Fruit fly (Drosophila melanogaster) whole organism, embryonic: Measurements from ENCODE around the gene CG10182.

Experiments
- CG11085 ChIP-seq: fragments of 200-800 bp; sonication (Bioruptor generic); IDR thresholded peaks from 2 replicates; pipeline ENCODE4 v1.3.6; 2022; ENCODE audit warnings: missing biosample characterization, missing genetic modification characterization
- CG13287 ChIP-seq: fragments of 200-800 bp; sonication (Bioruptor generic); IDR thresholded peaks from 2 replicates; pipeline ENCODE4 v1.3.6; 2022; ENCODE audit warnings: missing biosample characterization, missing genetic modification characterization; ENCODE audit not compliant: partially characterized antibody
- CG13296 ChIP-seq: fragments of 200-800 bp; sonication (Bioruptor generic); optimal IDR thresholded peaks from 3 replicates; lab custom pipeline; 2018; ENCODE audit warnings: missing biosample characterization, mild to moderate bottlenecking, missing genetic modification characterization
- CG15601 ChIP-seq: fragments of 200-800 bp; sonication (Bioruptor generic); optimal IDR thresholded peaks from 3 replicates; lab custom pipeline; 2019; ENCODE audit warnings: missing biosample characterization, mild to moderate bottlenecking, missing genetic modification characterization, moderate library complexity
- CG3163 ChIP-seq: fragments of 200-800 bp; sonication (Bioruptor generic); optimal IDR thresholded peaks from 3 replicates; lab custom pipeline; 2016; ENCODE audit warnings: missing biosample characterization, missing genetic modification characterization
- CG34376 ChIP-seq: fragments of 200-800 bp; sonication (Bioruptor generic); optimal IDR thresholded peaks from 2 replicates; lab custom pipeline; 2018; ENCODE audit warnings: missing biosample characterization, mild to moderate bottlenecking, missing genetic modification characterization
- CG34422 ChIP-seq: fragments of 200-800 bp; sonication (Bioruptor generic); IDR thresholded peaks from 3 replicates; pipeline ENCODE4 v1.3.6; 2022; ENCODE audit warnings: missing biosample characterization, missing genetic modification characterization
- CG3847 ChIP-seq: fragments of 200-800 bp; sonication (Bioruptor generic); IDR thresholded peaks from 2 replicates; pipeline ENCODE4 v1.3.6; 2022; ENCODE audit warnings: missing biosample characterization, missing genetic modification characterization
- CG4617 ChIP-seq: fragments of 200-800 bp; sonication (Bioruptor generic); optimal IDR thresholded peaks from 3 replicates; lab custom pipeline; 2016; ENCODE audit warnings: missing biosample characterization, missing genetic modification characterization, borderline replicate concordance
- CG7357 ChIP-seq: fragments of 200-800 bp; sonication (Bioruptor generic); IDR thresholded peaks from 3 replicates; pipeline ENCODE4 v1.3.6; 2022; ENCODE audit warnings: missing biosample characterization, missing genetic modification characterization
- Camta ChIP-seq: fragments of 200-800 bp; sonication (Bioruptor generic); optimal IDR thresholded peaks from 2 replicates; lab custom pipeline; 2016; ENCODE audit warnings: missing biosample characterization, missing genetic modification characterization
- CrebB ChIP-seq: fragments of 200-800 bp; sonication (Bioruptor generic); optimal IDR thresholded peaks from 3 replicates; lab custom pipeline; 2018; ENCODE audit warnings: missing biosample characterization, mild to moderate bottlenecking, missing genetic modification characterization
- D19B ChIP-seq: fragments of 200-800 bp; sonication (Bioruptor generic); optimal IDR thresholded peaks from 2 replicates; lab custom pipeline; 2017; ENCODE audit warnings: missing biosample characterization, mild to moderate bottlenecking, missing genetic modification characterization
- Dad ChIP-seq: fragments of 200-800 bp; sonication (Bioruptor generic); optimal IDR thresholded peaks from 3 replicates; lab custom pipeline; 2016; ENCODE audit warnings: missing biosample characterization, missing genetic modification characterization
- Deaf1 ChIP-seq: fragments of 200-800 bp; optimal IDR thresholded peaks from 3 replicates; lab custom pipeline; 2019; ENCODE audit warnings: missing biosample characterization, mild to moderate bottlenecking, missing genetic modification characterization, moderate library complexity
- Dek ChIP-seq: fragments of 200-800 bp; sonication (Bioruptor generic); optimal IDR thresholded peaks from 3 replicates; lab custom pipeline; 2019; ENCODE audit warnings: missing biosample characterization, mild to moderate bottlenecking, missing genetic modification characterization, moderate library complexity
- Dll ChIP-seq: fragments of 200-800 bp; sonication (Bioruptor generic); IDR thresholded peaks from 4 replicates; pipeline ENCODE4 v1.3.6; 2022; ENCODE audit warnings: missing biosample characterization, missing genetic modification characterization; ENCODE audit not compliant: partially characterized antibody
- E2f1 ChIP-seq: fragments of 200-800 bp; sonication (Bioruptor generic); IDR thresholded peaks from 2 replicates; pipeline ENCODE4 v1.3.6; 2022; ENCODE audit warnings: missing biosample characterization, missing genetic modification characterization
- Ets65A ChIP-seq: fragments of 200-800 bp; sonication (Bioruptor generic); peaks from one replicate; lab custom pipeline; 2016; ENCODE audit warnings: missing biosample characterization, missing genetic modification characterization
- Fer3 ChIP-seq: fragments of 200-800 bp; sonication (Bioruptor generic); optimal IDR thresholded peaks from 2 replicates; lab custom pipeline; 2018; ENCODE audit warnings: missing biosample characterization, mild to moderate bottlenecking, missing genetic modification characterization, moderate library complexity
- Hr39 ChIP-seq: fragments of >200 bp; optimal IDR thresholded peaks from 2 replicates; lab custom pipeline; 2017
- Jarid2 ChIP-seq: fragments of 200-800 bp; sonication (Bioruptor generic); optimal IDR thresholded peaks from 3 replicates; lab custom pipeline; 2017; ENCODE audit warnings: mild to moderate bottlenecking, missing biosample characterization, missing genetic modification reagents, missing genetic modification characterization
- Med ChIP-seq: fragments of 200-800 bp; sonication (Bioruptor generic); peaks from one replicate; lab custom pipeline; 2016; ENCODE audit warnings: missing biosample characterization, missing genetic modification characterization, mild to moderate bottlenecking, inconsistent platforms, moderate library complexity
- NC2α ChIP-seq: fragments of 200-800 bp; sonication (Bioruptor generic); optimal IDR thresholded peaks from 2 replicates; lab custom pipeline; 2016; ENCODE audit warnings: missing biosample characterization, missing genetic modification characterization
- Nf-YB ChIP-seq: fragments of 200-800 bp; sonication (Bioruptor generic); optimal IDR thresholded peaks from 3 replicates; lab custom pipeline; 2019; ENCODE audit warnings: missing biosample characterization, mild to moderate bottlenecking, missing genetic modification characterization, moderate library complexity
- Trl ChIP-seq, 3 experiments: fragments of >200 bp in 2 of 3; fragments of 200-800 bp in 1 of 3; sonication (Bioruptor generic) in 1 of 3; optimal IDR thresholded peaks; 2 replicates in 1 of 3; 3 replicates in 2 of 3; lab custom pipeline; 2016 to 2017; ENCODE audit warnings: missing biosample characterization in 1 of 3, missing genetic modification characterization in 1 of 3
- abd-A ChIP-seq: fragments of 200-800 bp; sonication (Bioruptor generic); optimal IDR thresholded peaks from 3 replicates; lab custom pipeline; 2019; ENCODE audit warnings: missing biosample characterization, mild to moderate bottlenecking, missing genetic modification characterization, moderate library complexity
- ci ChIP-seq: fragments of 200-800 bp; sonication (Bioruptor generic); IDR thresholded peaks from 3 replicates; pipeline ENCODE4 v1.3.6; 2022; ENCODE audit warnings: missing biosample characterization, missing genetic modification characterization
- crol ChIP-seq: fragments of 200-800 bp; sonication (Bioruptor generic); IDR thresholded peaks from 2 replicates; pipeline ENCODE4 v1.3.6; 2022; ENCODE audit warnings: missing biosample characterization, missing genetic modification characterization
- exex ChIP-seq: fragments of 200-800 bp; sonication (Bioruptor generic); optimal IDR thresholded peaks from 4 replicates; lab custom pipeline; 2018; ENCODE audit warnings: missing biosample characterization, mild to moderate bottlenecking, missing genetic modification characterization, moderate library complexity
- fu2 ChIP-seq: fragments of 200-800 bp; sonication (Bioruptor generic); optimal IDR thresholded peaks from 2 replicates; lab custom pipeline; 2016; ENCODE audit warnings: missing biosample characterization, missing genetic modification characterization
- klu ChIP-seq: fragments of 200-800 bp; sonication (Bioruptor generic); IDR thresholded peaks from 2 replicates; pipeline ENCODE4 v1.3.6; 2022; ENCODE audit warnings: missing biosample characterization, missing genetic modification characterization
- onecut ChIP-seq: fragments of 200-800 bp; sonication (Bioruptor generic); IDR thresholded peaks from 2 replicates; pipeline ENCODE4 v1.3.6; 2022; ENCODE audit warnings: missing biosample characterization, missing genetic modification characterization
- salm ChIP-seq: fragments of 200-800 bp; sonication (Bioruptor generic); optimal IDR thresholded peaks from 2 replicates; lab custom pipeline; 2018; ENCODE audit warnings: missing biosample characterization, mild to moderate bottlenecking, missing genetic modification characterization
- schlank ChIP-seq: fragments of 200-800 bp; sonication (Bioruptor generic); optimal IDR thresholded peaks from 2 replicates; lab custom pipeline; 2018; ENCODE audit warnings: missing biosample characterization, mild to moderate bottlenecking, missing genetic modification characterization
- zfh1 ChIP-seq: fragments of 200-800 bp; sonication (Bioruptor generic); IDR thresholded peaks from 3 replicates; pipeline ENCODE4 v1.3.6; 2022; ENCODE audit warnings: missing biosample characterization, missing genetic modification characterization

CG10182 gene

dm6 chr3R:23598934-23599333, 9.3 kb upstream of the CG10182 start, which contains the start of gene CG10183:
Gene CG10183 (minus strand): TSS chr3R:23599034.
- TF ChIP-seq CG13287 (GFP tag; lab: Robert Waterston, UW) (no peak), CG7357 (0 out of 3 replicates have a peak, but pooled peaks have one; percentile 30), exex (tag; lab: Kevin White, UChicago) (peak; percentile 20)

- TF ChIP-seq Camta = no peak
- no peak for TF ChIP-seq CG34422 (GFP tag; lab: Robert Waterston, UW)
- no peak for TF ChIP-seq ci (GFP tag; lab: Robert Waterston, UW)
- TF ChIP-seq CG34376 = no peak
- no peak for TF ChIP-seq salm (tag; lab: Kevin White, UChicago)
- no peak for TF ChIP-seq NC2α (GFP tag; lab: Kevin White, UChicago)
- peak; percentile 64 for TF ChIP-seq exex (tag; lab: Kevin White, UChicago)
Observed at dm6 chr3R:23596173-23596572, 6.6 kb upstream of the CG10182 start, which contains the start of gene CG16723. Gene CG16723 (minus strand): TSS chr3R:23596273.

dm6 chr3R:23592669-23593068, 3.0 kb upstream of the CG10182 start, which contains the start of gene CG33337:
Gene CG33337 (minus strand): TSS chr3R:23592769.
- peak; percentile 78 for TF ChIP-seq D19B (GFP tag; lab: Kevin White, UChicago)
- TF ChIP-seq Nf-YB (GFP tag; lab: Kevin White, UChicago) = no peak

DNA sequence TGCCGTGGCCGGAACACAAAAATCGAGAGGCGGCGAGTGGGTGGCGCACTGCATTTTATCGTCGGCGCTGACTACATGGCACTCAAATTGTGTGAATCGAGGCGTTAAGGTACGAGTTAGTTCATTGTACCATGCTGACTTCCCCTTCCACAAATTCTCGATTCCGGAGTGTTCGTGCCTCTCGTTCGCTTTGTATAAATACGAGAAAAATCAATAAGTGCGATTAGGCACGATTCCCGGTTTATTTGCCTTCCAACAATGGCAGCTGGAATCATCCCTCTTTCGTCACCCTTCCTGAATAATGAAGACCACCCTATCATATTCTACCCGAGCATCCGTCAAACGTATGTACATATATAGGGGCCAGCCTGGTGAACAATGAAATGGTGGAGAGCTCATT, 13.0 kb downstream of the CG10182 start:
- TF ChIP-seq Med (GFP tag; lab: Kevin White, UChicago) (peak; percentile 51), onecut (GFP tag; lab: Robert Waterston, UW) (peak; percentile 73), Hr39 (lab: Kevin White, UChicago) (no peak), Dek (no peak)

DNA sequence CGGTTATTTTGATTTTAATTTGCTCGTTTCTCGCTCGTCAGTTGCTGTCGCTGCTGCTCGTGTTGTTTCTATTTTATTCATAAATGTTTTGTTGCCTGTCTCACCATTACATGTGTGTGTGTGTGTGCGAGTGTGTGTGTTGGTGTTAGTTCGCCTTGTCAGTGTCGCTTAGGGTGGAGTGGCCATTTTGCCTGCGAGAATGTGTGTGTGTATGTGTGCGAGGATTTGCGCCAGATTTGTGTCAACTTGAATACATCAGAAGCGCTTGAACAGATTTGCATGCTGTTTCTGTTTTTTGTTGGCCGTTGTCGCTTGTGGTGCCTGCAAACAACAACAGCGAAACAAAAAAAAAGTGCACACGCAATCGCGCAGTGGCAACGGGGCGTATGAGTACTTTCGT, 20.4 kb downstream of the CG10182 start:
- peak; percentile 84 for TF ChIP-seq Ets65A (GFP tag; lab: Kevin White, UChicago)
- TF ChIP-seq Deaf1 = no peak
- TF ChIP-seq, all 482 proteins: peak for 1

- TF ChIP-seq CG3163 (GFP tag; lab: Kevin White, UChicago) (peak; percentile 8), CG15601 (tag; lab: Kevin White, UChicago) (no peak), CG13296 (no peak), Trl (optimal IDR thresholded peaks at IDR 0.05; lab: Kevin White, UChicago) (peak; percentile 5 to 12), Trl (GFP tag; optimal IDR thresholded peaks at IDR 0.05; lab: Kevin White, UChicago) (no peak), CG4617 (GFP tag; lab: Kevin White, UChicago) (no peak), schlank (tag; lab: Kevin White, UChicago) (no peak), Jarid2 (GFP tag; lab: Kevin White, UChicago) (peak; percentile 56), Dad (no peak), Fer3 (tag; lab: Kevin White, UChicago) (no peak), Deaf1 (peak; percentile 94), E2f1 (GFP tag; lab: Robert Waterston, UW) (no peak), klu (GFP tag; lab: Robert Waterston, UW) (no peak), Dll (GFP tag; lab: Robert Waterston, UW) (no peak), CG11085 (GFP tag; lab: Robert Waterston, UW) (no peak), CrebB (tag; lab: Kevin White, UChicago) (no peak), abd-A (tag; lab: Kevin White, UChicago) (peak; percentile 50), fu2 (GFP tag; lab: Kevin White, UChicago) (no peak), CG3847 (GFP tag; lab: Robert Waterston, UW) (no peak), zfh1 (no peak), crol (GFP tag; lab: Robert Waterston, UW) (no peak)
- TF ChIP-seq, all 482 proteins: peak for 5
Observed at dm6 chr3R:23557244-23557643, 32.4 kb downstream of the CG10182 start, which contains the start of gene beat-IV. Gene beat-IV (plus strand): TSS chr3R:23557412.
